Worm (Caenorhabditis elegans) whole organism, midembryonic: ENCODE results near the gene F17E9.3.

Experiments
- klf-2 ChIP-seq: fragments of 200-800 bp; sonication (Bioruptor generic); conservative IDR thresholded peaks from 2 replicates; pipeline ENCODE4 v1.3.6; 2022; ENCODE audit warnings: missing genetic modification reagents, missing genetic modification characterization, missing compliant biosample characterization
- ztf-23 ChIP-seq: fragments of 200-800 bp; sonication (Bioruptor generic); IDR thresholded peaks from 2 replicates; pipeline ENCODE4 v1.3.6; 2022; ENCODE audit warnings: missing genetic modification reagents, missing genetic modification characterization, missing compliant biosample characterization
- ztf-29 ChIP-seq: fragments of 200-800 bp; sonication (Bioruptor generic); IDR thresholded peaks from 2 replicates; pipeline ENCODE4 v1.3.6; 2022; ENCODE audit warnings: missing genetic modification reagents, missing genetic modification characterization, missing compliant biosample characterization

- TF ChIP-seq ztf-29 (GFP tag; lab: Robert Waterston, UW): no peak
- TF ChIP-seq ztf-23 (GFP tag; lab: Robert Waterston, UW): no peak
- no peak for TF ChIP-seq klf-2 (GFP tag; lab: Robert Waterston, UW)
Observed at ce11 chrIV:8355592-8355991, 920 bp downstream of the F17E9.3 start, which contains the start of the genes F17E9.2 and col-116.
